Worm (Caenorhabditis elegans) whole organism, mixed stage, embryonic: ENCODE results near the gene mrpl-28.

Experiments
- blmp-1 ChIP-seq: fragments of 150-350 bp; optimal IDR thresholded peaks from 2 replicates; lab custom pipeline; 2014; ENCODE audit warnings: missing biosample characterization, missing genetic modification characterization
- elt-1 ChIP-seq: sonication (generic microtip); optimal IDR thresholded peaks from 2 replicates; lab custom pipeline; 2017; ENCODE audit warnings: missing genetic modification characterization, mild to moderate bottlenecking, missing compliant biosample characterization, antibody characterized with exemption, moderate library complexity, borderline replicate concordance; ENCODE audit not compliant: insufficient read depth
- elt-3 ChIP-seq: fragments of 150-350 bp; optimal IDR thresholded peaks from 2 replicates; lab custom pipeline; 2014; ENCODE audit warnings: missing biosample characterization, missing genetic modification characterization
- ham-2 ChIP-seq: fragments of 200-800 bp; sonication (Bioruptor generic); optimal IDR thresholded peaks from 2 replicates; lab custom pipeline; 2018; ENCODE audit warnings: mild to moderate bottlenecking, missing genetic modification characterization, missing compliant biosample characterization
- hlh-1 ChIP-seq: fragments of 150-350 bp; optimal IDR thresholded peaks from 2 replicates; lab custom pipeline; 2014; ENCODE audit warnings: missing biosample characterization, missing genetic modification reagents, missing genetic modification characterization
- lin-32 ChIP-seq: fragments of 200-800 bp; sonication (Bioruptor generic); optimal IDR thresholded peaks from 2 replicates; lab custom pipeline; 2018; ENCODE audit warnings: mild to moderate bottlenecking, missing genetic modification characterization, missing compliant biosample characterization
- lsy-2 ChIP-seq: fragments of 150-350 bp; optimal IDR thresholded peaks from 2 replicates; lab custom pipeline; 2014; ENCODE audit warnings: missing biosample characterization, missing genetic modification characterization
- mep-1 ChIP-seq: fragments of 150-350 bp; optimal IDR thresholded peaks from 2 replicates; lab custom pipeline; 2017; ENCODE audit warnings: missing biosample characterization, missing genetic modification reagents, missing genetic modification characterization, inconsistent platforms
- nhr-237 ChIP-seq: fragments of 150-350 bp; optimal IDR thresholded peaks from 2 replicates; lab custom pipeline; 2014; ENCODE audit warnings: missing biosample characterization, missing genetic modification characterization
- nhr-28 ChIP-seq: fragments of 150-350 bp; optimal IDR thresholded peaks from 2 replicates; lab custom pipeline; 2014; ENCODE audit warnings: missing biosample characterization, missing genetic modification characterization
- snpc-4 ChIP-seq: fragments of 150-350 bp; optimal IDR thresholded peaks from 2 replicates; lab custom pipeline; 2014; ENCODE audit warnings: missing biosample characterization, missing genetic modification characterization
- sptf-1 ChIP-seq: sonication (generic microtip); optimal IDR thresholded peaks from 2 replicates; lab custom pipeline; 2017; ENCODE audit warnings: mild to moderate bottlenecking, missing genetic modification characterization, moderate library complexity, missing compliant biosample characterization
- tbx-8 ChIP-seq: fragments of 200-800 bp; sonication (Bioruptor generic); optimal IDR thresholded peaks from 2 replicates; lab custom pipeline; 2018; ENCODE audit warnings: mild to moderate bottlenecking, missing genetic modification characterization, moderate library complexity, missing compliant biosample characterization
- unc-62 ChIP-seq: fragments of 150-350 bp; optimal IDR thresholded peaks from 2 replicates; lab custom pipeline; 2014; ENCODE audit warnings: missing biosample characterization, missing genetic modification reagents, missing genetic modification characterization

ce11 chrII:122008-122407, 33.8 kb downstream of the mrpl-28 start:
- TF ChIP-seq sptf-1 (tag; lab: Kevin White, UChicago) (no peak), snpc-4 (tag; lab: Kevin White, UChicago) (no peak), blmp-1 (no peak), elt-3 (tag; lab: Kevin White, UChicago) (no peak), tbx-8 (no peak), lsy-2 (no peak), unc-62 (no peak), nhr-28 (tag; lab: Kevin White, UChicago) (no peak), ham-2 (GFP tag; lab: Kevin White, UChicago) (no peak), nhr-237 (no peak), elt-1 (no peak), hlh-1 (no peak), lin-32 (GFP tag; lab: Kevin White, UChicago) (no peak), mep-1 (tag; lab: Kevin White, UChicago) (no peak)
